Fruit fly (Drosophila melanogaster) whole organism, embryonic: ENCODE data around the gene Cdk5alpha.
A peak's percentile ranks its signal among the peaks of the same experiment; 100 is the strongest.

Source experiments
- B-H2 ChIP-seq: fragments of 200-800 bp; sonication (Bioruptor generic); optimal IDR thresholded peaks from 2 replicates; lab custom pipeline; 2018; ENCODE audit warnings: missing biosample characterization, mild to moderate bottlenecking, missing genetic modification characterization
- BEAF-32 ChIP-seq: fragments of 200-800 bp; sonication (Bioruptor generic); optimal IDR thresholded peaks from 3 replicates; lab custom pipeline; 2017; ENCODE audit warnings: missing biosample characterization, missing genetic modification characterization, mild to moderate bottlenecking, moderate library complexity, missing genetic modification reagents
- CG10979 ChIP-seq: fragments of 200-800 bp; sonication (Bioruptor generic); optimal IDR thresholded peaks from 2 replicates; lab custom pipeline; 2018; ENCODE audit warnings: missing biosample characterization, mild to moderate bottlenecking, missing genetic modification characterization, moderate library complexity
- CG12155 ChIP-seq: fragments of 200-800 bp; sonication (Bioruptor generic); optimal IDR thresholded peaks from 3 replicates; lab custom pipeline; 2016; ENCODE audit warnings: missing biosample characterization, missing genetic modification characterization
- CG12659 ChIP-seq: fragments of 200-800 bp; sonication (Bioruptor generic); optimal IDR thresholded peaks from 3 replicates; lab custom pipeline; 2017; ENCODE audit warnings: mild to moderate bottlenecking, missing biosample characterization, missing genetic modification reagents, missing genetic modification characterization
- CG14710 ChIP-seq: fragments of 200-800 bp; sonication (Bioruptor generic); optimal IDR thresholded peaks from 3 replicates; lab custom pipeline; 2019; ENCODE audit warnings: missing biosample characterization, mild to moderate bottlenecking, missing genetic modification characterization, moderate library complexity
- CG17912 ChIP-seq: fragments of 200-800 bp; sonication (Bioruptor generic); optimal IDR thresholded peaks from 2 replicates; lab custom pipeline; 2018; ENCODE audit warnings: missing biosample characterization, mild to moderate bottlenecking, missing genetic modification characterization
- CG2712 ChIP-seq: fragments of 200-800 bp; optimal IDR thresholded peaks from 3 replicates; lab custom pipeline; 2019; ENCODE audit warnings: missing biosample characterization, mild to moderate bottlenecking, missing genetic modification characterization, moderate library complexity
- CG3163 ChIP-seq: fragments of 200-800 bp; sonication (Bioruptor generic); optimal IDR thresholded peaks from 3 replicates; lab custom pipeline; 2016; ENCODE audit warnings: missing biosample characterization, missing genetic modification characterization
- CG33557 ChIP-seq: fragments of 200-800 bp; sonication (Bioruptor generic); optimal IDR thresholded peaks from 2 replicates; lab custom pipeline; 2019; ENCODE audit warnings: missing biosample characterization, mild to moderate bottlenecking, missing genetic modification characterization, moderate library complexity
- CG4617 ChIP-seq: fragments of 200-800 bp; sonication (Bioruptor generic); optimal IDR thresholded peaks from 3 replicates; lab custom pipeline; 2016; ENCODE audit warnings: missing biosample characterization, missing genetic modification characterization, borderline replicate concordance
- CG6791 ChIP-seq: fragments of 200-800 bp; sonication (Bioruptor generic); IDR thresholded peaks from 3 replicates; pipeline ENCODE4 v1.3.6; 2022; ENCODE audit warnings: missing biosample characterization, missing genetic modification characterization; ENCODE audit not compliant: partially characterized antibody
- CG8290 ChIP-seq, 3 experiments: fragments of 200-800 bp; sonication (Bioruptor generic); optimal IDR thresholded peaks; 2 replicates each; lab custom pipeline; 2016 to 2019; ENCODE audit warnings: missing biosample characterization in 3 of 3, missing genetic modification characterization in 3 of 3, mild to moderate bottlenecking in 2 of 3, moderate library complexity in 1 of 3
- CG8924 ChIP-seq: fragments of 200-800 bp; optimal IDR thresholded peaks from 3 replicates; lab custom pipeline; 2019; ENCODE audit warnings: missing biosample characterization, mild to moderate bottlenecking, missing genetic modification characterization, moderate library complexity
- Dbx ChIP-seq: fragments of 200-800 bp; sonication (Bioruptor generic); IDR thresholded peaks from 3 replicates; pipeline ENCODE4 v1.3.6; 2022; ENCODE audit warnings: missing biosample characterization, missing genetic modification characterization
- Dp ChIP-seq: fragments of 200-800 bp; sonication (Bioruptor generic); optimal IDR thresholded peaks from 2 replicates; lab custom pipeline; 2018; ENCODE audit warnings: missing biosample characterization, mild to moderate bottlenecking, missing genetic modification characterization, moderate library complexity
- E2f2 ChIP-seq: fragments of 200-800 bp; sonication (Bioruptor generic); IDR thresholded peaks from 2 replicates; pipeline ENCODE4 v1.3.6; 2022; ENCODE audit warnings: missing biosample characterization, missing genetic modification characterization
- Eip74EF ChIP-seq, 2 experiments: fragments of 200-800 bp in 1 of 2; fragments of >200 bp in 1 of 2; sonication (Bioruptor generic) in 1 of 2; optimal IDR thresholded peaks; 2 replicates each; lab custom pipeline; 2017 to 2019; ENCODE audit warnings: missing biosample characterization in 2 of 2, missing genetic modification characterization in 2 of 2, mild to moderate bottlenecking in 1 of 2, moderate library complexity in 1 of 2
- HLH4C ChIP-seq: fragments of 200-800 bp; sonication (Bioruptor generic); IDR thresholded peaks from 3 replicates; pipeline ENCODE4 v1.3.6; 2022; ENCODE audit warnings: missing biosample characterization, missing genetic modification characterization; ENCODE audit not compliant: partially characterized antibody
- HmgD ChIP-seq: fragments of 200-800 bp; sonication (Bioruptor generic); optimal IDR thresholded peaks from 3 replicates; lab custom pipeline; 2016; ENCODE audit warnings: missing biosample characterization, missing genetic modification characterization
- HmgZ ChIP-seq: fragments of 200-800 bp; sonication (Bioruptor generic); optimal IDR thresholded peaks from 2 replicates; lab custom pipeline; 2018; ENCODE audit warnings: missing biosample characterization, mild to moderate bottlenecking, missing genetic modification characterization
- Hr78 ChIP-seq, 2 experiments: fragments of 200-800 bp in 1 of 2; fragments of >200 bp in 1 of 2; sonication (Bioruptor generic) in 1 of 2; optimal IDR thresholded peaks; 2 replicates each; lab custom pipeline; 2017 to 2019; ENCODE audit warnings: missing biosample characterization in 2 of 2, missing genetic modification characterization in 2 of 2, mild to moderate bottlenecking in 1 of 2, moderate library complexity in 1 of 2
- NC2β ChIP-seq: fragments of 200-800 bp; sonication (Bioruptor generic); optimal IDR thresholded peaks from 2 replicates; lab custom pipeline; 2016; ENCODE audit warnings: missing biosample characterization, missing genetic modification characterization
- Nf-YB ChIP-seq: fragments of 200-800 bp; sonication (Bioruptor generic); optimal IDR thresholded peaks from 3 replicates; lab custom pipeline; 2019; ENCODE audit warnings: missing biosample characterization, mild to moderate bottlenecking, missing genetic modification characterization, moderate library complexity
- Opbp ChIP-seq: fragments of 200-800 bp; sonication (Bioruptor generic); IDR thresholded peaks from 3 replicates; pipeline ENCODE4 v1.3.6; 2022; ENCODE audit warnings: missing biosample characterization, missing genetic modification characterization; ENCODE audit not compliant: partially characterized antibody
- Pdp1 ChIP-seq, 2 experiments: fragments of 200-800 bp; sonication (Bioruptor generic); optimal IDR thresholded peaks; 3 replicates each; lab custom pipeline; 2016; ENCODE audit warnings: missing biosample characterization in 2 of 2, missing genetic modification characterization in 2 of 2, mild to moderate bottlenecking in 1 of 2, moderate library complexity in 1 of 2
- Spps ChIP-seq: fragments of 200-800 bp; sonication (Bioruptor generic); optimal IDR thresholded peaks from 2 replicates; lab custom pipeline; 2018; ENCODE audit warnings: missing biosample characterization, mild to moderate bottlenecking, missing genetic modification characterization
- Xbp1 ChIP-seq: fragments of 200-800 bp; sonication (Bioruptor generic); optimal IDR thresholded peaks from 3 replicates; lab custom pipeline; 2016; ENCODE audit warnings: missing biosample characterization, mild to moderate bottlenecking, missing genetic modification characterization
- bbx ChIP-seq: fragments of 200-800 bp; sonication (Bioruptor generic); IDR thresholded peaks from 2 replicates; pipeline ENCODE4 v1.3.6; 2022; ENCODE audit warnings: missing biosample characterization, missing genetic modification characterization; ENCODE audit not compliant: partially characterized antibody
- corto ChIP-seq: fragments of 200-800 bp; sonication (Bioruptor generic); optimal IDR thresholded peaks from 2 replicates; lab custom pipeline; 2016; ENCODE audit warnings: missing biosample characterization, mild to moderate bottlenecking, missing genetic modification characterization, moderate library complexity
- gfzf ChIP-seq: fragments of 200-800 bp; sonication (Bioruptor generic); optimal IDR thresholded peaks from 2 replicates; lab custom pipeline; 2016; ENCODE audit warnings: missing biosample characterization, mild to moderate bottlenecking, missing genetic modification characterization, moderate library complexity
- hb ChIP-seq: fragments of 200-800 bp; sonication (Bioruptor generic); IDR thresholded peaks from 3 replicates; pipeline ENCODE4 v1.3.6; 2022; ENCODE audit warnings: missing biosample characterization, missing genetic modification characterization; ENCODE audit not compliant: partially characterized antibody
- her ChIP-seq: fragments of 200-800 bp; sonication (Bioruptor generic); optimal IDR thresholded peaks from 2 replicates; lab custom pipeline; 2016; ENCODE audit warnings: missing biosample characterization, missing genetic modification characterization
- hkb ChIP-seq, 2 experiments: fragments of 200-800 bp in 1 of 2; fragments of >200 bp in 1 of 2; sonication (Bioruptor generic) in 1 of 2; IDR thresholded peaks in 1 of 2; optimal IDR thresholded peaks in 1 of 2; 2 replicates each; pipeline versions ENCODE4 v1.3.6 to Lab custom; 2017 to 2022; ENCODE audit warnings: missing biosample characterization in 1 of 2, missing genetic modification characterization in 1 of 2
- inv ChIP-seq: fragments of 200-800 bp; sonication (Bioruptor generic); IDR thresholded peaks from 2 replicates; pipeline ENCODE4 v1.3.6; 2022; ENCODE audit warnings: missing biosample characterization, missing genetic modification characterization; ENCODE audit not compliant: partially characterized antibody
- luna ChIP-seq: fragments of 200-800 bp; sonication (Bioruptor generic); optimal IDR thresholded peaks from 2 replicates; lab custom pipeline; 2016; ENCODE audit warnings: missing biosample characterization, missing genetic modification characterization
- nerfin-2 ChIP-seq: fragments of 200-800 bp; sonication (Bioruptor generic); IDR thresholded peaks from 2 replicates; pipeline ENCODE4 v1.3.6; 2022; ENCODE audit warnings: missing biosample characterization, missing genetic modification characterization; ENCODE audit not compliant: partially characterized antibody
- nmo ChIP-seq: fragments of 200-800 bp; sonication (Bioruptor generic); optimal IDR thresholded peaks from 2 replicates; lab custom pipeline; 2018; ENCODE audit warnings: missing biosample characterization, mild to moderate bottlenecking, missing genetic modification characterization, moderate library complexity
- pzg ChIP-seq: fragments of 200-800 bp; sonication (Bioruptor generic); optimal IDR thresholded peaks from 3 replicates; lab custom pipeline; 2018; ENCODE audit warnings: missing biosample characterization, mild to moderate bottlenecking, missing genetic modification characterization, moderate library complexity
- row ChIP-seq: fragments of 200-800 bp; sonication (Bioruptor generic); IDR thresholded peaks from 3 replicates; pipeline ENCODE4 v1.3.6; 2022; ENCODE audit warnings: missing biosample characterization, missing genetic modification characterization
- sd ChIP-seq: fragments of 200-800 bp; sonication (Bioruptor generic); optimal IDR thresholded peaks from 3 replicates; lab custom pipeline; 2018; ENCODE audit warnings: missing biosample characterization, mild to moderate bottlenecking, missing genetic modification characterization, moderate library complexity
- sisA ChIP-seq: fragments of 200-800 bp; sonication (Bioruptor generic); IDR thresholded peaks from 2 replicates; pipeline ENCODE4 v1.3.6; 2022; ENCODE audit warnings: missing biosample characterization, missing genetic modification characterization
- sqz ChIP-seq: fragments of 200-800 bp; sonication (Bioruptor generic); optimal IDR thresholded peaks from 3 replicates; lab custom pipeline; 2018; ENCODE audit warnings: missing biosample characterization, mild to moderate bottlenecking, missing genetic modification characterization
- tna ChIP-seq: fragments of 200-800 bp; sonication (Bioruptor generic); IDR thresholded peaks from 2 replicates; pipeline ENCODE4 v1.3.6; 2022; ENCODE audit warnings: missing biosample characterization, missing genetic modification characterization; ENCODE audit not compliant: partially characterized antibody
- vvl ChIP-seq: fragments of 200-800 bp; sonication (Bioruptor generic); IDR thresholded peaks from 2 replicates; pipeline ENCODE4 v1.3.6; 2022; ENCODE audit warnings: missing biosample characterization, missing genetic modification characterization
- zen ChIP-seq: fragments of 200-800 bp; sonication (Bioruptor generic); optimal IDR thresholded peaks from 3 replicates; lab custom pipeline; 2018; ENCODE audit warnings: missing biosample characterization, mild to moderate bottlenecking, missing genetic modification characterization, moderate library complexity

The Cdk5alpha gene

dm6 chr2L:10298306-10298705 is 12.4 kb downstream of the Cdk5alpha start:
- TF ChIP-seq Nf-YB (GFP tag; lab: Kevin White, UChicago) (peak; percentile 35), Hr78 (GFP tag; optimal IDR thresholded peaks at IDR 0.05; lab: Kevin White, UChicago) (no peak), luna (GFP tag; lab: Kevin White, UChicago) (peak; percentile 28), sd (tag; lab: Kevin White, UChicago) (peak; percentile 95), row (GFP tag; lab: Robert Waterston, UW) (peak; percentile 38; the same call in 1 of the 3 replicates), Dbx (GFP tag; lab: Robert Waterston, UW) (0 out of 3 replicates have a peak, but pooled peaks have one; percentile 30), HmgZ (tag; lab: Kevin White, UChicago) (peak; percentile 67), CG17912 (GFP tag; lab: Kevin White, UChicago) (peak; percentile 61), hkb (optimal IDR thresholded peaks at IDR 0.05; lab: Kevin White, UChicago) (no peak), hkb (GFP tag; IDR thresholded peaks at IDR 0.05; lab: Robert Waterston, UW) (no peak), Spps (no peak), vvl (GFP tag; lab: Robert Waterston, UW) (no peak), zen (tag; lab: Kevin White, UChicago) (peak; percentile 38), pzg (peak; percentile 34), CG4617 (GFP tag; lab: Kevin White, UChicago) (peak; percentile 62), inv (GFP tag; lab: Robert Waterston, UW) (peak; percentile 35), hb (GFP tag; lab: Robert Waterston, UW) (peak; percentile 88; the same call in 2 of the 3 replicates), NC2β (peak; percentile 23), BEAF-32 (peak; percentile 15), gfzf (GFP tag; lab: Kevin White, UChicago) (peak; percentile 13), CG12155 (GFP tag; lab: Kevin White, UChicago) (peak; percentile 91), CG10979 (peak; percentile 7), sisA (GFP tag; lab: Robert Waterston, UW) (no peak), CG8924 (tag; lab: Kevin White, UChicago) (peak; percentile 0), nmo (GFP tag; lab: Kevin White, UChicago) (peak; percentile 40), Dp (GFP tag; lab: Kevin White, UChicago) (peak; percentile 31), CG6791 (GFP tag; lab: Robert Waterston, UW) (peak; percentile 92), B-H2 (GFP tag; lab: Kevin White, UChicago) (peak; percentile 30), corto (no peak), sqz (GFP tag; lab: Kevin White, UChicago) (no peak), E2f2 (GFP tag; lab: Robert Waterston, UW) (0 out of 2 replicates have a peak, but pooled peaks have one; percentile 45), Opbp (GFP tag; lab: Robert Waterston, UW) (peak; percentile 90; the same call in 2 of the 3 replicates), Eip74EF (GFP tag; optimal IDR thresholded peaks at IDR 0.05; lab: Kevin White, UChicago) (peak in 1 of 2 experiments; percentile 79), her (GFP tag; lab: Kevin White, UChicago) (peak; percentile 16), CG2712 (peak; percentile 26), HLH4C (GFP tag; lab: Robert Waterston, UW) (peak; percentile 79), bbx (peak; percentile 54), CG3163 (GFP tag; lab: Kevin White, UChicago) (peak; percentile 3), tna (GFP tag; lab: Robert Waterston, UW) (peak; percentile 60), Pdp1 (GFP tag; optimal IDR thresholded peaks at IDR 0.05; lab: Kevin White, UChicago) (peak in 1 of 2 experiments; percentile 78), CG8290 (GFP tag; optimal IDR thresholded peaks at IDR 0.05; lab: Kevin White, UChicago) (peak; percentile 98), CG8290 (tag; optimal IDR thresholded peaks at IDR 0.05; lab: Kevin White, UChicago) (peak; percentile 87 to 91), CG33557 (GFP tag; lab: Kevin White, UChicago) (peak; percentile 10), HmgD (GFP tag; lab: Kevin White, UChicago) (peak; percentile 59), nerfin-2 (GFP tag; lab: Robert Waterston, UW) (peak; percentile 65; the same call in 1 of the 2 replicates), Xbp1 (GFP tag; lab: Kevin White, UChicago) (peak; percentile 1), CG14710 (tag; lab: Kevin White, UChicago) (peak; percentile 22), CG12659 (peak; percentile 74)
